Worm (Caenorhabditis elegans) whole organism, late embryonic: ENCODE data around the gene slc-9B.1.

Source experiments
- ceh-30 ChIP-seq: fragments of 150-350 bp; optimal IDR thresholded peaks from 2 replicates; lab custom pipeline; 2014; ENCODE audit warnings: missing biosample characterization, missing genetic modification characterization
- gmeb-2 ChIP-seq: sonication (generic microtip); optimal IDR thresholded peaks from 2 replicates; lab custom pipeline; 2016; ENCODE audit warnings: missing genetic modification characterization, inconsistent platforms, missing compliant biosample characterization
- hlh-8 ChIP-seq: sonication (generic microtip); optimal IDR thresholded peaks from 2 replicates; lab custom pipeline; 2016; ENCODE audit warnings: missing genotype, missing genetic modification characterization, missing compliant biosample characterization
- tbx-2 ChIP-seq: sonication (generic microtip); optimal IDR thresholded peaks from 2 replicates; lab custom pipeline; 2016; ENCODE audit warnings: missing genetic modification characterization, missing compliant biosample characterization

- no peak for TF ChIP-seq ceh-30 (tag; lab: Kevin White, UChicago)
- TF ChIP-seq gmeb-2: no peak
- no peak for TF ChIP-seq hlh-8
- TF ChIP-seq tbx-2 (tag; lab: Kevin White, UChicago): no peak
Measured at ce11 chrX:10297410-10297809, 18.0 kb downstream of the slc-9B.1 start.
